Worm (Caenorhabditis elegans): ENCODE results near the gene ceeh-2.

The ceeh-2 gene

ce11 chrV:10314371-10314770 is 43.3 kb downstream of the ceeh-2 start, which contains the start of gene trx-2:
TSS of gene trx-2 (plus strand) at chrV:10314671.
- TF ChIP-seq ceh-39 (tag; optimal IDR thresholded peaks at IDR 0.05), result no peak
- no peak for TF ChIP-seq mls-2 (tag; optimal IDR thresholded peaks at IDR 0.05)
- TF ChIP-seq bed-3 (GFP tag; optimal IDR thresholded peaks at IDR 0.05), result no peak
- TF ChIP-seq unc-120 (tag; optimal IDR thresholded peaks at IDR 0.05; ENCODE audit: poor library complexity, severe bottlenecking), result no peak

- TF ChIP-seq ceh-39 (tag; optimal IDR thresholded peaks at IDR 0.05) (no peak), nhr-237 (tag; optimal IDR thresholded peaks at IDR 0.05) (no peak), ztf-11 (tag; optimal IDR thresholded peaks at IDR 0.05) (no peak), bed-3 (GFP tag; optimal IDR thresholded peaks at IDR 0.05) (no peak), ceh-83 (GFP tag; optimal IDR thresholded peaks at IDR 0.05) (no peak), mep-1 (tag; optimal IDR thresholded peaks at IDR 0.05) (no peak), sem-2 (GFP tag; optimal IDR thresholded peaks at IDR 0.05) (no peak), elt-1 (tag; optimal IDR thresholded peaks at IDR 0.05; ENCODE audit: borderline replicate concordance, insufficient read depth) (no peak), unc-62 (GFP tag; optimal IDR thresholded peaks at IDR 0.05) (no peak), sptf-1 (tag; optimal IDR thresholded peaks at IDR 0.05) (no peak), ham-2 (GFP tag; optimal IDR thresholded peaks at IDR 0.05) (no peak), elt-3 (tag; optimal IDR thresholded peaks at IDR 0.05) (no peak), lin-13 (tag; optimal IDR thresholded peaks at IDR 0.05) (no peak), pha-4 (tag; optimal IDR thresholded peaks at IDR 0.05) (no peak), M03D4.4 (tag; optimal IDR thresholded peaks at IDR 0.05) (no peak), hlh-1 (tag; optimal IDR thresholded peaks at IDR 0.05) (no peak), mab-5 (tag; optimal IDR thresholded peaks at IDR 0.05) (no peak), ces-1 (GFP tag; optimal IDR thresholded peaks at IDR 0.05) (no peak), blmp-1 (tag; optimal IDR thresholded peaks at IDR 0.05) (no peak), tbx-8 (GFP tag; optimal IDR thresholded peaks at IDR 0.05) (no peak)
Measured at ce11 chrV:10313953-10314352, 43.8 kb downstream of the ceeh-2 start, which contains the start of gene gcy-6. TSS of gene gcy-6 (minus strand) at chrV:10314053.

- TF ChIP-seq pha-4 (tag; optimal IDR thresholded peaks at IDR 0.05), result no peak
- no peak for TF ChIP-seq zip-8 (tag; optimal IDR thresholded peaks at IDR 0.05)
- TF ChIP-seq nhr-28 (tag; optimal IDR thresholded peaks at IDR 0.05), result no peak
- no peak for TF ChIP-seq drap-1 (GFP tag; optimal IDR thresholded peaks at IDR 0.05)
- TF ChIP-seq unc-39 (tag; optimal IDR thresholded peaks at IDR 0.05), result no peak
- TF ChIP-seq ztf-11 (tag; optimal IDR thresholded peaks at IDR 0.05), result no peak
- TF ChIP-seq M03D4.4 (tag; optimal IDR thresholded peaks at IDR 0.05), result no peak
- TF ChIP-seq blmp-1 (tag; optimal IDR thresholded peaks at IDR 0.05), result no peak
- TF ChIP-seq unc-120 (tag; optimal IDR thresholded peaks at IDR 0.05; ENCODE audit: poor library complexity, severe bottlenecking), result no peak
- no peak for TF ChIP-seq mep-1 (tag; optimal IDR thresholded peaks at IDR 0.05)
- TF ChIP-seq ceh-39 (tag; optimal IDR thresholded peaks at IDR 0.05), result no peak
- TF ChIP-seq nhr-2 (tag; optimal IDR thresholded peaks at IDR 0.05), result no peak
- TF ChIP-seq ceh-43 (GFP tag; optimal IDR thresholded peaks at IDR 0.05), result no peak
- TF ChIP-seq elt-1 (tag; optimal IDR thresholded peaks at IDR 0.05; ENCODE audit: borderline replicate concordance, insufficient read depth), result no peak
- TF ChIP-seq flh-1 (GFP tag; optimal IDR thresholded peaks at IDR 0.05), result no peak
- no peak for TF ChIP-seq sptf-1 (tag; optimal IDR thresholded peaks at IDR 0.05)
- no peak for TF ChIP-seq lsy-2 (tag; optimal IDR thresholded peaks at IDR 0.05)
- no peak for TF ChIP-seq mls-2 (tag; optimal IDR thresholded peaks at IDR 0.05)
- TF ChIP-seq nhr-76 (tag; optimal IDR thresholded peaks at IDR 0.05), result no peak
Measured at ce11 chrV:10307283-10307682, 50.4 kb downstream of the ceeh-2 start, which contains the start of gene che-12. TSS of gene che-12 (minus strand) at chrV:10307383.
